Worm (Caenorhabditis elegans) whole organism, early embryonic: ENCODE results near the gene lbp-1.

Experiments used
- ama-1 ChIP-seq: fragments of 150-350 bp; optimal IDR thresholded peaks from 2 replicates; lab custom pipeline; 2014
- ceh-13 ChIP-seq: fragments of 200-800 bp; sonication (Bioruptor generic); optimal IDR thresholded peaks from 2 replicates; lab custom pipeline; 2018; ENCODE audit warnings: mild to moderate bottlenecking, missing genetic modification characterization, missing compliant biosample characterization
- hmbx-1 ChIP-seq: sonication (generic microtip); optimal IDR thresholded peaks from 2 replicates; lab custom pipeline; 2016; ENCODE audit warnings: mild to moderate bottlenecking, missing genetic modification characterization, missing compliant biosample characterization
- hmg-4 ChIP-seq: fragments of 200-800 bp; sonication (Bioruptor generic); optimal IDR thresholded peaks from 2 replicates; lab custom pipeline; 2018; ENCODE audit warnings: mild to moderate bottlenecking, missing genetic modification characterization, missing compliant biosample characterization
- scrt-1 ChIP-seq: fragments of 200-800 bp; sonication (Bioruptor generic); IDR thresholded peaks from 2 replicates; pipeline ENCODE4 v1.3.6; 2022; ENCODE audit warnings: missing genetic modification characterization, missing compliant biosample characterization
- sea-1 ChIP-seq: fragments of 200-800 bp; sonication (Bioruptor generic); conservative IDR thresholded peaks from 2 replicates; pipeline ENCODE4 v1.3.6; 2022; ENCODE audit warnings: missing genetic modification characterization, missing compliant biosample characterization
- tbx-37 ChIP-seq: fragments of 200-800 bp; sonication (Bioruptor generic); conservative IDR thresholded peaks from 2 replicates; pipeline ENCODE4 v1.3.6; 2022; ENCODE audit warnings: missing genetic modification reagents, missing genetic modification characterization, missing compliant biosample characterization
- tra-4 ChIP-seq: sonication (generic microtip); optimal IDR thresholded peaks from 2 replicates; lab custom pipeline; 2017; ENCODE audit warnings: missing genetic modification characterization, missing compliant biosample characterization

ce11 chrX:3256784-3257493, 2.0 kb upstream of the lbp-1 start, which contains the start of gene lbp-3:
- TF ChIP-seq hmbx-1 (no peak), sea-1 (GFP tag; lab: Robert Waterston, UW) (no peak), hmg-4 (GFP tag; lab: Kevin White, UChicago) (no peak), scrt-1 (GFP tag; lab: Robert Waterston, UW) (no peak), tra-4 (tag; lab: Kevin White, UChicago) (no peak), ama-1 (lab: Kevin White, UChicago) (no peak), tbx-37 (no peak), ceh-13 (GFP tag; lab: Kevin White, UChicago) (no peak)
